Worm (Caenorhabditis elegans) whole organism, L4 larva: ENCODE data around the gene ceh-54.

Source experiments
- D1046.2 ChIP-seq: fragments of 200-800 bp; sonication (Bioruptor generic); IDR thresholded peaks from 2 replicates; pipeline ENCODE4 v1.3.6; 2022; ENCODE audit warnings: missing genetic modification characterization, missing compliant biosample characterization
- R02D3.7 ChIP-seq: fragments of 150-350 bp; sonication (generic microtip); optimal IDR thresholded peaks from 3 replicates; lab custom pipeline; 2014; ENCODE audit warnings: missing biosample characterization, missing genetic modification characterization
- T26A8.4 ChIP-seq: fragments of 200-800 bp; sonication (Bioruptor generic); IDR thresholded peaks from 2 replicates; pipeline ENCODE4 v1.3.6; 2022; ENCODE audit warnings: missing genetic modification characterization, missing compliant biosample characterization
- Y105C5A.15 ChIP-seq: fragments of 200-800 bp; sonication (Bioruptor generic); IDR thresholded peaks from 2 replicates; pipeline ENCODE4 v1.3.6; 2022; ENCODE audit warnings: missing genetic modification characterization, missing compliant biosample characterization
- Y5F2A.4 ChIP-seq: fragments of 200-800 bp; sonication (Bioruptor generic); optimal IDR thresholded peaks from 2 replicates; lab custom pipeline; 2018; ENCODE audit warnings: mild to moderate bottlenecking, missing genetic modification characterization, missing compliant biosample characterization
- ZK337.2 ChIP-seq: fragments of 200-800 bp; sonication (Bioruptor generic); IDR thresholded peaks from 2 replicates; pipeline ENCODE4 v1.3.6; 2022; ENCODE audit warnings: missing genetic modification reagents, missing genetic modification characterization, missing compliant biosample characterization
- ZK546.5 ChIP-seq, 2 experiments: sonication (generic microtip); optimal IDR thresholded peaks; 2 replicates each; lab custom pipeline; 2017; ENCODE audit warnings: missing biosample characterization in 2 of 2, missing genetic modification characterization in 2 of 2
- attf-4 ChIP-seq: sonication (generic microtip); optimal IDR thresholded peaks from 3 replicates; lab custom pipeline; 2017; ENCODE audit warnings: missing biosample characterization, missing genetic modification characterization
- ceh-28 ChIP-seq: fragments of 150-350 bp; optimal IDR thresholded peaks from 2 replicates; lab custom pipeline; 2014; ENCODE audit warnings: missing biosample characterization, missing genetic modification reagents, missing genetic modification characterization
- ceh-32 ChIP-seq: sonication (generic microtip); optimal IDR thresholded peaks from 2 replicates; lab custom pipeline; 2016; ENCODE audit warnings: mild to moderate bottlenecking, missing genetic modification characterization, missing compliant biosample characterization; ENCODE audit not compliant: poor library complexity
- ces-1 ChIP-seq: fragments of 150-350 bp; sonication (generic microtip); optimal IDR thresholded peaks from 4 replicates; lab custom pipeline; 2014; ENCODE audit warnings: missing biosample characterization, missing genetic modification reagents, missing genetic modification characterization
- daf-12 ChIP-seq: fragments of 150-350 bp; optimal IDR thresholded peaks from 2 replicates; lab custom pipeline; 2014; ENCODE audit warnings: missing biosample characterization, missing genetic modification reagents, missing genetic modification characterization
- dmd-6 ChIP-seq: fragments of 200-800 bp; sonication (Bioruptor generic); IDR thresholded peaks from 2 replicates; pipeline ENCODE4 v1.3.6; 2022; ENCODE audit warnings: missing genetic modification reagents, missing genetic modification characterization, missing compliant biosample characterization
- dmd-9 ChIP-seq: fragments of 200-800 bp; sonication (Bioruptor generic); IDR thresholded peaks from 2 replicates; pipeline ENCODE4 v1.3.6; 2022; ENCODE audit warnings: missing genetic modification reagents, missing genetic modification characterization, missing compliant biosample characterization
- egl-43 ChIP-seq: fragments of 200-800 bp; sonication (Bioruptor generic); IDR thresholded peaks from 2 replicates; pipeline ENCODE4 v1.3.6; 2022; ENCODE audit warnings: missing genetic modification reagents, missing genetic modification characterization, missing compliant biosample characterization
- fkh-10 ChIP-seq: fragments of 150-350 bp; optimal IDR thresholded peaks from 2 replicates; lab custom pipeline; 2014; ENCODE audit warnings: missing biosample characterization, missing genetic modification reagents, missing genetic modification characterization
- hif-1 ChIP-seq, 2 experiments: sonication (generic microtip); optimal IDR thresholded peaks; 2 replicates each; lab custom pipeline; 2016 to 2017; ENCODE audit warnings: missing compliant biosample characterization in 2 of 2, missing genetic modification characterization in 2 of 2, missing genetic modification reagents in 2 of 2, missing genotype in 2 of 2, mild to moderate bottlenecking in 1 of 2
- hlh-30 ChIP-seq: sonication (generic microtip); optimal IDR thresholded peaks from 2 replicates; lab custom pipeline; 2017; ENCODE audit warnings: antibody characterized with exemption, mild to moderate bottlenecking, missing genetic modification characterization, missing compliant biosample characterization; ENCODE audit not compliant: insufficient read depth
- lin-1 ChIP-seq: fragments of 200-800 bp; sonication (Bioruptor generic); IDR thresholded peaks from 2 replicates; pipeline ENCODE4 v1.3.6; 2022; ENCODE audit warnings: missing genetic modification reagents, missing genetic modification characterization, missing compliant biosample characterization
- lin-39 ChIP-seq: fragments of 150-350 bp; optimal IDR thresholded peaks from 2 replicates; lab custom pipeline; 2014; ENCODE audit warnings: missing biosample characterization, missing genetic modification reagents, missing genetic modification characterization
- lir-3 ChIP-seq: sonication (generic microtip); optimal IDR thresholded peaks from 2 replicates; lab custom pipeline; 2016; ENCODE audit warnings: mild to moderate bottlenecking, missing genetic modification characterization, missing compliant biosample characterization
- lsy-2 ChIP-seq, 2 experiments: fragments of 150-350 bp in 1 of 2; sonication (generic microtip) in 1 of 2; optimal IDR thresholded peaks; 2 replicates each; lab custom pipeline; 2014 to 2017; ENCODE audit warnings: missing biosample characterization in 2 of 2, missing genetic modification characterization in 2 of 2
- madf-9 ChIP-seq: fragments of 200-800 bp; sonication (Bioruptor generic); conservative IDR thresholded peaks from 2 replicates; pipeline ENCODE4 v1.3.6; 2022; ENCODE audit warnings: missing genetic modification reagents, missing genetic modification characterization, missing compliant biosample characterization
- mdl-1 ChIP-seq, 2 experiments: fragments of 150-350 bp in 1 of 2; sonication (generic microtip) in 1 of 2; optimal IDR thresholded peaks; 2 replicates each; lab custom pipeline; 2014 to 2017; ENCODE audit warnings: missing biosample characterization in 2 of 2, missing genetic modification characterization in 2 of 2
- mep-1 ChIP-seq: fragments of 150-350 bp; sonication (generic microtip); optimal IDR thresholded peaks from 3 replicates; lab custom pipeline; 2014; ENCODE audit warnings: missing biosample characterization, missing genetic modification characterization
- mxl-2 ChIP-seq: fragments of 200-800 bp; sonication (Bioruptor generic); conservative IDR thresholded peaks from 2 replicates; pipeline ENCODE4 v1.3.6; 2022; ENCODE audit warnings: missing genetic modification reagents, missing genetic modification characterization, missing compliant biosample characterization
- nhr-10 ChIP-seq: fragments of 150-350 bp; optimal IDR thresholded peaks from 2 replicates; lab custom pipeline; 2014; ENCODE audit warnings: missing biosample characterization, missing genetic modification characterization
- nhr-102 ChIP-seq: sonication (generic microtip); optimal IDR thresholded peaks from 2 replicates; lab custom pipeline; 2016; ENCODE audit warnings: mild to moderate bottlenecking, missing genetic modification characterization, moderate library complexity, missing compliant biosample characterization
- nhr-111 ChIP-seq: fragments of 200-800 bp; sonication (Bioruptor generic); optimal IDR thresholded peaks from 2 replicates; lab custom pipeline; 2018; ENCODE audit warnings: mild to moderate bottlenecking, missing genetic modification characterization, missing compliant biosample characterization
- nhr-28 ChIP-seq: fragments of 150-350 bp; optimal IDR thresholded peaks from 2 replicates; lab custom pipeline; 2014; ENCODE audit warnings: missing biosample characterization, missing genetic modification characterization
- nhr-48 ChIP-seq: sonication (generic microtip); optimal IDR thresholded peaks from 2 replicates; lab custom pipeline; 2016; ENCODE audit warnings: mild to moderate bottlenecking, missing genetic modification characterization, missing compliant biosample characterization
- nhr-76 ChIP-seq: fragments of 150-350 bp; optimal IDR thresholded peaks from 2 replicates; lab custom pipeline; 2014; ENCODE audit warnings: missing biosample characterization, missing genetic modification characterization
- nhr-77 ChIP-seq: fragments of 150-350 bp; optimal IDR thresholded peaks from 2 replicates; lab custom pipeline; 2014; ENCODE audit warnings: missing biosample characterization, missing genetic modification characterization
- pha-4 ChIP-seq, 2 experiments: fragments of 150-350 bp in 1 of 2; fragments of 200-800 bp in 1 of 2; sonication (Bioruptor generic) in 1 of 2; IDR thresholded peaks in 1 of 2; optimal IDR thresholded peaks in 1 of 2; 2 replicates each; pipeline versions ENCODE4 v1.3.6 to Lab custom; 2014 to 2022; ENCODE audit warnings: missing genetic modification characterization in 2 of 2, missing genetic modification reagents in 2 of 2, missing biosample characterization in 1 of 2, missing compliant biosample characterization in 1 of 2
- saeg-2 ChIP-seq: fragments of 200-800 bp; sonication (Bioruptor generic); IDR thresholded peaks from 2 replicates; pipeline ENCODE4 v1.3.6; 2022; ENCODE audit warnings: missing genetic modification reagents, missing genetic modification characterization, missing compliant biosample characterization
- set-16 ChIP-seq: fragments of 200-800 bp; sonication (Bioruptor generic); IDR thresholded peaks from 2 replicates; pipeline ENCODE4 v1.3.6; 2022; ENCODE audit warnings: missing genetic modification reagents, missing genetic modification characterization, missing compliant biosample characterization
- skn-1 ChIP-seq: fragments of 150-350 bp; optimal IDR thresholded peaks from 2 replicates; lab custom pipeline; 2014; ENCODE audit warnings: missing biosample characterization, missing genetic modification characterization
- spr-1 ChIP-seq: sonication (generic microtip); optimal IDR thresholded peaks from 2 replicates; lab custom pipeline; 2016; ENCODE audit warnings: mild to moderate bottlenecking, missing genetic modification characterization, missing compliant biosample characterization
- tag-97 ChIP-seq: fragments of 200-800 bp; sonication (Bioruptor generic); IDR thresholded peaks from 2 replicates; pipeline ENCODE4 v1.3.6; 2022; ENCODE audit warnings: missing genetic modification characterization, missing compliant biosample characterization
- tra-1 ChIP-seq: fragments of 200-800 bp; sonication (Bioruptor generic); IDR thresholded peaks from 2 replicates; pipeline ENCODE4 v1.3.6; 2022; ENCODE audit warnings: missing genetic modification reagents, missing genetic modification characterization, missing compliant biosample characterization
- unc-130 ChIP-seq: sonication (generic microtip); optimal IDR thresholded peaks from 2 replicates; lab custom pipeline; 2016; ENCODE audit warnings: missing genetic modification reagents, missing genetic modification characterization, missing compliant biosample characterization
- unc-62 ChIP-seq, 3 experiments: fragments of 150-350 bp in 1 of 3; sonication (generic microtip); optimal IDR thresholded peaks in 2 of 3; peaks in 1 of 3; 1 replicate in 1 of 3; 2 replicates in 2 of 3; lab custom pipeline; 2014 to 2017; ENCODE audit warnings: missing biosample characterization in 3 of 3, missing genetic modification characterization in 3 of 3, missing genetic modification reagents in 3 of 3, missing genotype in 1 of 3
- vab-7 ChIP-seq: fragments of 200-800 bp; sonication (Bioruptor generic); IDR thresholded peaks from 2 replicates; pipeline ENCODE4 v1.3.6; 2022; ENCODE audit warnings: missing genetic modification reagents, missing genetic modification characterization, missing compliant biosample characterization
- zip-11 ChIP-seq: fragments of 200-800 bp; sonication (Bioruptor generic); IDR thresholded peaks from 2 replicates; pipeline ENCODE4 v1.3.6; 2022; ENCODE audit warnings: missing genetic modification characterization, missing compliant biosample characterization

Gene ceh-54

ce11 chrX:6207687-6208088, 13.6 kb upstream of the ceh-54 start, which contains the start of gene T13C5.6 (continued):
- peak; percentile 93 for TF ChIP-seq tra-1
- no peak for TF ChIP-seq nhr-76
- TF ChIP-seq nhr-28 (tag; lab: Kevin White, UChicago) = peak; percentile 78
- peak; percentile 93 for TF ChIP-seq spr-1 (tag; lab: Kevin White, UChicago)
- peak; percentile 98 for TF ChIP-seq egl-43 (GFP tag; lab: Robert Waterston, UW)
- TF ChIP-seq madf-9 = peak; percentile 84
- no peak for TF ChIP-seq R02D3.7 (tag; lab: Kevin White, UChicago)
- TF ChIP-seq mep-1 = peak; percentile 95
- peak; percentile 66 for TF ChIP-seq ces-1 (GFP tag; lab: Kevin White, UChicago)
- TF ChIP-seq saeg-2 = peak; percentile 91
- TF ChIP-seq nhr-102 = peak; percentile 92
- peak; percentile 91 for TF ChIP-seq ZK337.2 (GFP tag; lab: Robert Waterston, UW)
- TF ChIP-seq fkh-10 (GFP tag; lab: Kevin White, UChicago) = peak; percentile 92
- peak; percentile 84 for TF ChIP-seq dmd-9 (GFP tag; lab: Robert Waterston, UW)
- peak; percentile 73 for TF ChIP-seq set-16 (GFP tag; lab: Robert Waterston, UW)
- TF ChIP-seq zip-11 (GFP tag; lab: Robert Waterston, UW) = peak; percentile 62; the same call in 1 of the 2 replicates
- peak; percentile 83 for TF ChIP-seq Y5F2A.4 (GFP tag; lab: Kevin White, UChicago)
- TF ChIP-seq nhr-111 (GFP tag; lab: Kevin White, UChicago) = peak; percentile 90
- peak; percentile 46 to 85 for TF ChIP-seq lsy-2 (tag; optimal IDR thresholded peaks at IDR 0.05; lab: Kevin White, UChicago)
- TF ChIP-seq ZK546.5 (tag; optimal IDR thresholded peaks at IDR 0.05; lab: Kevin White, UChicago) = no peak
- TF ChIP-seq Y105C5A.15 = peak; percentile 60; the same call in 1 of the 2 replicates
- peak; percentile 77 for TF ChIP-seq unc-130 (GFP tag; lab: Kevin White, UChicago)
- peak; percentile 95 for TF ChIP-seq lin-1 (GFP tag; lab: Robert Waterston, UW)
- TF ChIP-seq vab-7 (GFP tag; lab: Robert Waterston, UW) = peak; percentile 75
- TF ChIP-seq daf-12 = no peak
- peak; percentile 80 for TF ChIP-seq nhr-77 (tag; lab: Kevin White, UChicago)
- TF ChIP-seq ceh-28 (tag; lab: Kevin White, UChicago) = no peak
- no peak for TF ChIP-seq attf-4
- TF ChIP-seq tag-97 (GFP tag; lab: Robert Waterston, UW) = peak; percentile 36; the same call in 1 of the 2 replicates
- peak; percentile 89 for TF ChIP-seq lir-3
- TF ChIP-seq nhr-10 = peak; percentile 41
- TF ChIP-seq mxl-2 (GFP tag; lab: Robert Waterston, UW) = peak; percentile 55; the same call in 1 of the 2 replicates

- TF ChIP-seq unc-62 (GFP tag; optimal IDR thresholded peaks at IDR 0.05 in 1 of 2; lab: Kevin White, UChicago) (peak in 1 of 2 experiments; percentile 12), unc-62 (tag; optimal IDR thresholded peaks at IDR 0.05; lab: Kevin White, UChicago) (no peak), ZK546.5 (tag; optimal IDR thresholded peaks at IDR 0.05; lab: Kevin White, UChicago) (no peak), nhr-48 (tag; lab: Kevin White, UChicago) (no peak), T26A8.4 (GFP tag; lab: Robert Waterston, UW) (no peak), egl-43 (GFP tag; lab: Robert Waterston, UW) (no peak)
These were observed 12.3 kb upstream of the ceh-54 start, which contains the start of gene mtp-18 for ce11 chrX:6206305-6206704. Gene mtp-18 (minus strand): TSS chrX:6206405.

- no peak for TF ChIP-seq madf-9
- peak in 1 of 2 experiments; percentile 90 for TF ChIP-seq unc-62 (GFP tag; optimal IDR thresholded peaks at IDR 0.05 in 1 of 2; lab: Kevin White, UChicago)
- TF ChIP-seq unc-62 (tag; optimal IDR thresholded peaks at IDR 0.05; lab: Kevin White, UChicago) = no peak
- TF ChIP-seq, all 104 proteins: peak for 1
These were observed 11.3 kb upstream of the ceh-54 start for ce11 chrX:6205325-6205724.

ce11 chrX:6204696-6205232, 10.7 kb upstream of the ceh-54 start, which contains the start of gene bca-1:
Gene bca-1 (minus strand): TSS chrX:6204746.
- peak; percentile 68 for TF ChIP-seq nhr-28 (tag; lab: Kevin White, UChicago)
- no peak for TF ChIP-seq pha-4 (GFP tag; IDR thresholded peaks at IDR 0.05; lab: Robert Waterston, UW)
- peak; percentile 5 for TF ChIP-seq pha-4 (tag; optimal IDR thresholded peaks at IDR 0.05; lab: Kevin White, UChicago)
- no peak for TF ChIP-seq saeg-2
- TF ChIP-seq skn-1 = no peak
- TF ChIP-seq mdl-1 (tag; optimal IDR thresholded peaks at IDR 0.05; lab: Kevin White, UChicago) = peak in 1 of 2 experiments; percentile 49
- no peak for TF ChIP-seq tag-97 (GFP tag; lab: Robert Waterston, UW)
- no peak for TF ChIP-seq D1046.2 (GFP tag; lab: Robert Waterston, UW)
- TF ChIP-seq ceh-32 (tag; lab: Kevin White, UChicago) = no peak
- peak; percentile 84 for TF ChIP-seq hlh-30
- peak; percentile 70 for TF ChIP-seq dmd-6
- peak; percentile 59 for TF ChIP-seq mep-1
- peak in 1 of 2 experiments; percentile 24 for TF ChIP-seq hif-1 (tag; optimal IDR thresholded peaks at IDR 0.05; lab: Kevin White, UChicago)
- no peak for TF ChIP-seq lin-39 (tag; lab: Kevin White, UChicago)
- peak; percentile 6 for TF ChIP-seq nhr-77 (tag; lab: Kevin White, UChicago)
